Fruit fly (Drosophila melanogaster): ENCODE results near the gene TotZ.

Gene TotZ

DNA sequence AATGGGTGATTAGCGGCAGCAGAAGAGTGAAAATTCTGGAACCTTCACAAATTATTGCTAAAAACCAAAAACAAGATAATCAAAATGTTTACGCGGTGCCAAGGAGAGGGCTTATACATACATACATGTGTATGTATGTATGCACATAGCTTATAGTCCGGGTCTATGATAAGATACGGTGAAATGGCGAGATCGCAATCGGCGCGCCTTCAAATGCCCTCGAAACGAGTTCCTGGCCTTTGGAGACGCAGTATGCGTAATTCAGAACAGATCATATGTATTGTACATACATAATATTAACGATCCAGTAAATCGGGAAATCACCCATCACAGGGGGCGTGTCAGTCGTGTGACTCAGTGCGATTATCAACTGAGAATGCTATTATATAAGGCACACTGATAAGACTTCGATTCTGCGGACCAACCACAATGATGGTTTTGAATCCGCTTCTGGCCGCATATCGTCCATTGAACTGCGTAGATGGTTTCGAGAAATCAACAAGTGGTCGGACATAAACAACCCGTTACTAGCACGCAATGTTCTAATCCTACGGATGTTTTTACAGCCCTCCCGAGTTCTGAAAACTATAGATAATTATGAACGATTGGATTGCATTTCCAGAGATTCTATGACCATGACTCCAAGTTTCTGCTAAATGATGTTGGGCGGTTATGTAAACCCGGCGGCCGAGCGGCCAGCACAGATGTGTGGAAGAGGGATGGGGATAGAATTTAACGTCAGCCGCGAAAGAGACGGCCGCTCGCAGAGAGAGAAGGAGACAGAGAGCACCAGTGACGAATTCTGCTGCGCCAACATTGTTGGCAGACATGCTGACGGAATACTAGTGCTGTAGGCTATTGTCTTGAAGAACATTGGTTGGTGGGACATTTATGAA lies 48.8 kb upstream of the TotZ start (continued):
- TF ChIP-seq CG3032 (tag; optimal IDR thresholded peaks at IDR 0.05), result no peak
- TF ChIP-seq Lpt (GFP tag; optimal IDR thresholded peaks at IDR 0.05), result no peak
- TF ChIP-seq salr (GFP tag; optimal IDR thresholded peaks at IDR 0.05), result no peak
- TF ChIP-seq Eip93F (GFP tag; optimal IDR thresholded peaks at IDR 0.05), result no peak

DNA sequence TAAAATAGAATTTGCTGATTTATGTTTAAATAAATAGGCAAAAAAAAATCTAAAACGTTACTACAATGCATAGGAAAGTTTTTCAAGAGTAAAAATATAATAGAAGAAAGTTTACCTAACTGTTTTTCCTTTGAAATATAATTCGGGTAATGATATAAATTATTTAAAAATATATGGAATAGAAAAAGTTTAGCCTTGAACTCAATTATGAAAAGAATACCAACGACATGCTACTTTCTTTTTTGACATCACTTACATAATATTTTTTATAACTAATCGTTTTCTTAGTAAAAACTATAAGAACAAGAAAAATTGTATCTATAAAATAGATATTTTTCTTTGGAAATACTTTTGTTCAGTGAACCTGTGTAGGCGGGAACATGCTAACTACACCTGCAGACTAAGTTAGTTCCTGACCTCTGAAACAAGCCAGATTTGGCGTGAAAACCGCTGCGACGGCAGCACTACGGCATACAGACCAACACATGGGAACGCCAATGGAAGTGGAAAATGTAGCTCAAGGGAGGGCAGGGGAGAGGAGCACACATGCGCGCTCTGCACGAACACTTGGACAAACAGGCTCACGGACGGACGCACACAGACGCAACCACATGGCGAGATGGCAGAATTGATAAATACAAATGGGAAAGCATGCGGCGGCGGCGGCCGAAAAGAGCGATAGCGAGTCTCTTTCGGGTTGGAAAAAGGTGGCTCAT lies 48.0 kb upstream of the TotZ start:
- TF ChIP-seq pdm3 (GFP tag; optimal IDR thresholded peaks at IDR 0.05) (no peak), Eip78C (GFP tag) (peak; percentile 55), salr (GFP tag; optimal IDR thresholded peaks at IDR 0.05) (peak in 1 of 2 experiments; percentile 66), CG10631 (GFP tag; optimal IDR thresholded peaks at IDR 0.05) (peak; percentile 44), CG34406 (GFP tag; optimal IDR thresholded peaks at IDR 0.05) (peak; percentile 15), achi (GFP tag; optimal IDR thresholded peaks at IDR 0.05) (peak; percentile 19), fkh (GFP tag; optimal IDR thresholded peaks at IDR 0.05) (peak; percentile 80), eg (GFP tag; IDR thresholded peaks at IDR 0.05) (peak; percentile 38; the same call in 1 of the 3 replicates), Lpt (GFP tag; optimal IDR thresholded peaks at IDR 0.05) (peak; percentile 14), CG1621 (tag; optimal IDR thresholded peaks at IDR 0.05) (peak; percentile 9), svp (GFP tag) (peak; percentile 73), fd59A (GFP tag; optimal IDR thresholded peaks at IDR 0.05) (no peak), Sox14 (GFP tag; optimal IDR thresholded peaks at IDR 0.05) (peak; percentile 15), CG8632 (GFP tag; optimal IDR thresholded peaks at IDR 0.05) (peak; percentile 38), CG31627 (GFP tag; optimal IDR thresholded peaks at IDR 0.05) (no peak), CG32006 (GFP tag; optimal IDR thresholded peaks at IDR 0.05) (peak; percentile 69), CG15336 (GFP tag; IDR thresholded peaks at IDR 0.05) (no peak), esn (GFP tag; optimal IDR thresholded peaks at IDR 0.05) (no peak), CG3919 (GFP tag; optimal IDR thresholded peaks at IDR 0.05) (no peak), Blimp-1 (GFP tag; optimal IDR thresholded peaks at IDR 0.05) (peak; percentile 3), vri (GFP tag; optimal IDR thresholded peaks at IDR 0.05) (peak; percentile 86), CG7368 (GFP tag; optimal IDR thresholded peaks at IDR 0.05) (no peak), CG6276 (GFP tag; optimal IDR thresholded peaks at IDR 0.05) (peak; percentile 29), cyc (GFP tag; optimal IDR thresholded peaks at IDR 0.05) (peak; percentile 3), CG11902 (GFP tag; optimal IDR thresholded peaks at IDR 0.05) (no peak), dsx (GFP tag; optimal IDR thresholded peaks at IDR 0.05; ENCODE audit: poor library complexity, severe bottlenecking) (peak; percentile 86), OdsH (GFP tag; optimal IDR thresholded peaks at IDR 0.05) (peak; percentile 28), Ets96B (tag; optimal IDR thresholded peaks at IDR 0.05) (no peak), Met (GFP tag; optimal IDR thresholded peaks at IDR 0.05) (peak; percentile 5), acj6 (GFP tag; optimal IDR thresholded peaks at IDR 0.05) (peak; percentile 16)

DNA sequence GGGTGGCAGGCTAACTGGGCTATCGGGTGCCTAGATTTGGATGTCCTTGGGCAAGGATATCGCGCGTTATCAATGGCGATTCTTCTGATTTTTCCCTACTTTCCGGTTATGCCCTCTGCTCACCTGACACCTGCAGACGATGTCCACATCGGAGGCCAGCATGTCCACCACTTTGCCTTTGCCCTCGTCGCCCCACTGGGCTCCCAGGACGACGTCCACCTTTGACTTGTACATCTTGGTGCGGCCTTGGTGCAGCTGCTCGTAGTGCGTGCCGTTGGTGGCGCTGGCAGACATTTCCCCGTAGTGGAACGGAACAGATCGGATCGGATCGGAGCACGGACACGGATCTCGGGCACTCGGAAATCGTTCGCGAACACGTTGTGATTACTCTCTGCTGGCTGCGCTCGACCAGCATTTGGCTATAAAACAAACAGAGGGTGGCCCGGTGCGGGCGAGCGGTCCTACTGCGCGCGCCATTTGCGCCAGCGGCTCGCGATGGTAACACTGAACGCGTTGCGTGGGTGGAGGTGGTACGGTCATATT lies 47.3 kb upstream of the TotZ start, which contains the start of gene Adss:
Gene Adss, minus strand, starts transcription at position 428 of the 543 bp plus-strand sequence.
- peak; percentile 24; the same call in 1 of the 3 replicates for TF ChIP-seq CG6163 (GFP tag; IDR thresholded peaks at IDR 0.05)
- TF ChIP-seq CG6854 (GFP tag; optimal IDR thresholded peaks at IDR 0.05), result peak; percentile 46
- no peak for TF ChIP-seq CG6808 (GFP tag; optimal IDR thresholded peaks at IDR 0.05)
- peak; percentile 19 for TF ChIP-seq CG3919 (GFP tag; optimal IDR thresholded peaks at IDR 0.05)
- TF ChIP-seq Met (GFP tag; optimal IDR thresholded peaks at IDR 0.05), result peak; percentile 7
- TF ChIP-seq CG1621 (tag; optimal IDR thresholded peaks at IDR 0.05), result peak; percentile 51
- peak; percentile 34 for TF ChIP-seq Sox14 (GFP tag; optimal IDR thresholded peaks at IDR 0.05)
- TF ChIP-seq fkh (GFP tag; optimal IDR thresholded peaks at IDR 0.05), result peak; percentile 92
- peak; percentile 45; the same call in 1 of the 3 replicates for TF ChIP-seq eg (GFP tag; IDR thresholded peaks at IDR 0.05)
- TF ChIP-seq Eip78C (GFP tag), result peak; percentile 69
- TF ChIP-seq dac (GFP tag; optimal IDR thresholded peaks at IDR 0.05), result no peak
- TF ChIP-seq CG6276 (GFP tag; optimal IDR thresholded peaks at IDR 0.05), result peak; percentile 9
- TF ChIP-seq Sox15 (GFP tag; optimal IDR thresholded peaks at IDR 0.05), result no peak
- no peak for TF ChIP-seq CG7368 (GFP tag; optimal IDR thresholded peaks at IDR 0.05)
- peak; percentile 0 for TF ChIP-seq esn (GFP tag; optimal IDR thresholded peaks at IDR 0.05)

All from whole organism, prepupa.